Fruit fly (Drosophila melanogaster) S2 (cell line): Measurements from ENCODE around the gene Mzt1.

Experiments
- CG8478 ChIP-seq: fragments of >200 bp; optimal IDR thresholded peaks from 2 replicates; lab custom pipeline; 2018
- CTCF ChIP-seq, 2 experiments: fragments of >200 bp; optimal IDR thresholded peaks; 2 replicates each; lab custom pipeline; 2018

- TF ChIP-seq CTCF (optimal IDR thresholded peaks at IDR 0.05; lab: Kevin White, UChicago) (no peak), CG8478 (no peak)
Observed at dm6 chr3L:2426407-2426951, 37.4 kb downstream of the Mzt1 start.
